Worm (Caenorhabditis elegans) whole organism, L4/young adult: Measurements from ENCODE around the gene B0563.8.
"Not testable (repeated sequence)": the region's sequence is repeated elsewhere in the genome, so short reads cannot be mapped to it uniquely, and the experiment has no call there.

Experiments
- W03F9.2 ChIP-seq: fragments of 150-350 bp; optimal IDR thresholded peaks from 2 replicates; lab custom pipeline; 2014; ENCODE audit warnings: missing biosample characterization, missing genetic modification characterization
- dao-5 ChIP-seq: sonication (generic microtip); optimal IDR thresholded peaks from 2 replicates; lab custom pipeline; 2016; ENCODE audit warnings: missing genotype, missing genetic modification characterization, moderate library complexity, missing compliant biosample characterization
- him-1 ChIP-seq: sonication (generic microtip); optimal IDR thresholded peaks from 2 replicates; lab custom pipeline; 2016; ENCODE audit warnings: missing genotype, missing genetic modification reagents, missing genetic modification characterization, missing compliant biosample characterization

The B0563.8 gene

DNA sequence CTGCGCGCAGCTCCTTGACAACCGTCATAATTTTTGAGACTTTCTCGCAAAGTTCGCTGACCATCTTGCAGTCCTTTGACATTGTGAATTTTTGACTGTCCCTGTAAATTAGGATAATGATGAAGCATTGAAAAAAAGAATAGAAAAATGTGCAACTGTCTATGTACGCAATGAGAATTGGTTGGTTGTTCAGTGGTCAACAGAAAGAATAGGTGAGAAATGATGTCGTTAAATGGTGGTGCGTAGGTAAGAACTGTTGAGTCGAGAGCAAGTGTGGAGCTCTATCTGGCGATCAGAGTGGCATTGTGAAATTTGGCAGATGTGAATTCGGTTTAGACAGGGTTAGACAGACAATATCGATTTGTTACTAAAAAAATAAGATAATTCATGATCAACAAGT, at the start of gene B0563.8:
Gene B0563.8, minus strand, starts transcription at position 101 of the 400 bp plus-strand sequence.
- TF ChIP-seq him-1 (tag; lab: Kevin White, UChicago) = no peak
- TF ChIP-seq dao-5 (tag; lab: Kevin White, UChicago) = no peak
- no peak for TF ChIP-seq W03F9.2 (tag; lab: Kevin White, UChicago)

DNA sequence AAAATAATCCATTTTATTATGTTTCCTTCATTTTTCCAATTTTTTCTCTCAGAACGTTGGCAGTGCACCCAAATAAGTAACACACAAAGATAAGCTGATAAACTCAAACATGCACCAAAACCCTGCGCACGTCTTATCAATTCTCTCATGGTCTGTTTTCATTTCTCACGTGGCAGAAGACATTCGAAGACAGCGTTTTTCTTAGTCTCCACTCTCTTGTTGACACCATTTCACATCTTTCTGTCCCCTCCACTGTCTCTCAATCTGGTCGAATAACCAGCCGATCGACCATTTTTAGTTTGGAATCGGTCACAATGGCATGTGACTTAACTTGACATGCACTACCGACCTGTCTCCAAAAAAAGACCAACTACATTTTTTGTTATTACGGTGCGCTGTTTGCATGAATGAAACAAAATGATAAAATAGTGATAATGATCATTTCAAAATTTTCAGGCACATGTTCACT, 39.6 kb upstream of the B0563.8 start, which contains the start of gene C35B8.3:
Gene C35B8.3, plus strand, starts transcription at position 51 of the 469 bp plus-strand sequence.
- TF ChIP-seq him-1 (tag; lab: Kevin White, UChicago) (no peak), dao-5 (tag; lab: Kevin White, UChicago) (no peak), W03F9.2 (tag; lab: Kevin White, UChicago) (no peak)

DNA sequence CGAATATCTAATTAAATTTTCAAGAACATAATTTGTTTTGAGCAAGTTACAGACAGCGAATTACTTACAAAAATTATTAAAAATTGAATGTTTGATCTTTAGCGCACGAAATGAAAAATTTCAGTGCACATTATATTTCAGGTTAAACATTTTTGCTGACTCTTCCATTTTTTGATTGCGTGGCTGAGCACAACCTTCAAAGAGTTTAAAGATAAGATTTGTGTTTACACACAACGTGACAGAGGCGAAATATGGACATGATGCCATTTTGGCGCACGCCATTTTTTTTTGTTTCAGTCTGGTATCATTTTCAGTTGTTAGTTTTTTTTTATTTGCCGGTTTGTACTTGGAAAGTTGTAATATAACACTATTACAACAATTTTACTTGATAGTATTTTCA, 38.4 kb upstream of the B0563.8 start:
- TF ChIP-seq him-1 (tag; lab: Kevin White, UChicago) (no peak), dao-5 (tag; lab: Kevin White, UChicago) (no peak), W03F9.2 (tag; lab: Kevin White, UChicago) (no peak)

- TF ChIP-seq him-1 (tag; lab: Kevin White, UChicago) (no peak), W03F9.2 (tag; lab: Kevin White, UChicago) (no peak), dao-5 (tag; lab: Kevin White, UChicago) (no peak)
These were observed 35.8 kb upstream of the B0563.8 start for ce11 chrX:9210086-9210485.

ce11 chrX:9208933-9209332, 34.6 kb upstream of the B0563.8 start:
- TF ChIP-seq W03F9.2 (tag; lab: Kevin White, UChicago) (no peak), dao-5 (tag; lab: Kevin White, UChicago) (no peak), him-1 (tag; lab: Kevin White, UChicago) (no peak)

ce11 chrX:9208492-9208891, 34.2 kb upstream of the B0563.8 start:
- no peak for TF ChIP-seq him-1 (tag; lab: Kevin White, UChicago)

DNA sequence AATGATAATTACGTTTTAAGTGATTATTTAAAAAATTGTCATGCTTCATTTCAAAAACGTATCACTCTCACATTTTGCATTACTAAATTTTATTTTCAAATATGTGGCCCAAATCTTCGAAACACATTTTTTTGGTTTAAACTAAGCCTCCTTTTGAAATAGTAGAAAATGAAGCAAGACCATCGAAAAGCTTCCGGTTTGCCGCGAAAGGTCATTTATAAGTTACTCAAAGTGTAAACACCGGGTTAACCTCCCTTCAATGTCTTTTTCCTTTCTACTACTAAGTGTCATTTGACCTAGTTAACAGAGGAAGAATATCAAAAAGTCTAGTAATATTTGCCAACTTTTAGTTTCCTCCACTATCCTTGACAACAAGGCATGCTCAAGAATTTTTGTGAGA, 32.4 kb upstream of the B0563.8 start:
- TF ChIP-seq W03F9.2 (tag; lab: Kevin White, UChicago) = no peak
- TF ChIP-seq him-1 (tag; lab: Kevin White, UChicago) = no peak
- TF ChIP-seq dao-5 (tag; lab: Kevin White, UChicago) = no peak

- TF ChIP-seq him-1 (tag; lab: Kevin White, UChicago) = no peak
- TF ChIP-seq dao-5 (tag; lab: Kevin White, UChicago) = no peak
- TF ChIP-seq W03F9.2 (tag; lab: Kevin White, UChicago) = no peak
These were observed 30.7 kb upstream of the B0563.8 start for ce11 chrX:9204986-9205385.

DNA sequence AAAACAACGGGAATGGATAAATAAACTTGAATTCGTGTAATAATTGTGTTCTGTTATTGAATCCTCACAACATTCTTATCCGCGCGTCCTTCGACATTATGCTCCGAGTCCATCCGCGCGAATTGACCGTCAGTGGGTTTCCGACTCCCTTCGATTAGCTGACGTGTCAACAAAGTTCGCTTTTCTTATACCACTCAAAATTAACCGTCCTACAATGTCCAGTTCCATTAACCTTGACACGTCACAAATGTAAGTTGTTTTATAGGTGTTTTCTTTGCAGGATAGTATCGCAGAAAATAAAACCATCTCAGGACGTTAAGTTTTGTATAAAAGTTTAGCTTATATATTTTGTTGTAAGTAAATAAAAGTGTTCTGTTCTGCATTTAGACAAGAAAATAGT, 29.2 kb upstream of the B0563.8 start, which contains the start of gene crb-3:
Gene crb-3, plus strand, starts transcription at position 301 of the 400 bp plus-strand sequence.
- TF ChIP-seq dao-5, him-1, W03F9.2 (tag; lab: Kevin White, UChicago): not testable (repeated sequence)

ce11 chrX:9195375-9196098, 21.2 kb upstream of the B0563.8 start:
- TF ChIP-seq W03F9.2 (tag; lab: Kevin White, UChicago) = no peak
- TF ChIP-seq him-1 (tag; lab: Kevin White, UChicago) = no peak
- no peak for TF ChIP-seq dao-5 (tag; lab: Kevin White, UChicago)

ce11 chrX:9194081-9194480, 19.8 kb upstream of the B0563.8 start:
- TF ChIP-seq dao-5 (tag; lab: Kevin White, UChicago) = no peak
- TF ChIP-seq him-1 (tag; lab: Kevin White, UChicago) = no peak
- no peak for TF ChIP-seq W03F9.2 (tag; lab: Kevin White, UChicago)

DNA sequence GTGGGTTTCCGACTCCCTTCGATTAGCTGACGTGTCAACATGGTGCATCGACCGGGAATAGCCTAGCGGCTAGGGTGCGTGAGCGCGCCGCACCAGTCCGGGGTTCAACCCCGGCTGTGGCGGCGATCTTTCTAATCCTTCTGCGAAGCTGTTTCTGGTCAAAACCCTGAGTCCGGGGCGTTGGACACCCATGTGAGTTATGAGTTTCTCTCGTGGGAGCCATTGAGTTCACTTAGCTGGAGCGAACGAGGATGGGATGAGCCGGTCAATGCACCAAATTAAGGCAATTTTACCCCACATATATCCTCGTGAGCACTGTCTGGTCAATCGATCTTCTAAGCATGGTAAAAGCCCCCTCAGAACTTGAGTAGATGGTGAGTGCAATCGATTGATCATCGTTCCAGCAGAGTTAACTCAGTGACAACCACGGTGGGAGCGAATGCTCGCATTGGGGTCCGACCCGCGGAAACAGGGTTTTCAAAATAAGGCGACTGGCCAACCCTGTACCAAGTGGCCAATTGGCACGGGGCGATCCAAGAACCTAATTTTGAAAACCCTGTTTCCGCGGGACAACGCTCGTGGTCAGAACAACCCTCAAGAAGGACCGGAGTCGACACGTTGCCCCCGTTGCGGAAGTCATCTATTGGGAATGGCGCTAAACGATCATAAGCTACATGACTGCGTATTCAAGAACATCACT, 17.6 kb upstream of the B0563.8 start, which contains the start of gene Y81B9A.1:
Gene Y81B9A.1, plus strand, starts transcription at position 650 of the 700 bp plus-strand sequence.
- TF ChIP-seq him-1 (tag; lab: Kevin White, UChicago) (no peak), W03F9.2 (tag; lab: Kevin White, UChicago) (no peak), dao-5 (tag; lab: Kevin White, UChicago) (no peak)

DNA sequence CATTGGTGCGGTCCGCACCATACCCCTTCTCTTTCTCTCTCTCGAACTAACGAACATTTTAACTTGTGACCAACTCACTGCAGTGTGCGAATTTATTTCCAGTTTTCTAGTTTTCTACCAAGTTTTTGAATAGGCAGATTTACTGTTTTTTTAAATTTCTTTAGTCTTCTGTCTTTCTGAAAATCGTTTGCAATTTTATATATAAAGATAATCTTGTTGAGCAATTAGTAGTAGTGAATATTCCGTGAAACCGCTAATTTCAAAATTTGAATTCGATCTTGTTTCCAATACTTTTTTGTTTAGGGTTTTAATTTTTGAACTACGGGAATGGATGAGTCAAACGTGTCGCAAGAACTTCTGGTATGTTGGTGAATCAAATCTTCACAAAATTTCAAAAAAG, 9.5 kb upstream of the B0563.8 start, which contains the start of gene Y81B9A.2:
Gene Y81B9A.2, plus strand, starts transcription at position 301 of the 400 bp plus-strand sequence.
- TF ChIP-seq dao-5 (tag; lab: Kevin White, UChicago) (no peak), W03F9.2 (tag; lab: Kevin White, UChicago) (no peak), him-1 (tag; lab: Kevin White, UChicago) (no peak)
